Worm (Caenorhabditis elegans): Measurements from ENCODE around the gene F21F8.5.

Gene F21F8.5

ce11 chrV:8269878-8270277, 3.7 kb upstream of the F21F8.5 start (continued):
- TF ChIP-seq tbp1 (GFP tag; optimal IDR thresholded peaks at IDR 0.05), result peak; percentile 9
- no peak for TF ChIP-seq nhr-120 (GFP tag; IDR thresholded peaks at IDR 0.05)
- peak; percentile 19 for TF ChIP-seq ztf-22 (GFP tag; optimal IDR thresholded peaks at IDR 0.05)
- no peak for TF ChIP-seq sea-2 (GFP tag; IDR thresholded peaks at IDR 0.05)
- TF ChIP-seq bed-1 (GFP tag; IDR thresholded peaks at IDR 0.05), result no peak
- no peak for TF ChIP-seq cebp-1 (GFP tag; IDR thresholded peaks at IDR 0.05)
- peak; percentile 16 for TF ChIP-seq cebp-1 (tag; optimal IDR thresholded peaks at IDR 0.05)
- TF ChIP-seq tlf-1 (GFP tag; optimal IDR thresholded peaks at IDR 0.05), result no peak
- TF ChIP-seq die-1 (tag; optimal IDR thresholded peaks at IDR 0.05), result no peak
- TF ChIP-seq hsf-1 (GFP tag; IDR thresholded peaks at IDR 0.05), result no peak
- TF ChIP-seq snpc-3.4 (tag; optimal IDR thresholded peaks at IDR 0.05), result no peak
- TF ChIP-seq B0336.3 (GFP tag; IDR thresholded peaks at IDR 0.05), result 0 out of 2 replicates have a peak, but pooled peaks have one; percentile 26
- no peak for TF ChIP-seq Y95B8A.8 (GFP tag; IDR thresholded peaks at IDR 0.05)
- peak; percentile 35 for TF ChIP-seq ets-4 (GFP tag; optimal IDR thresholded peaks at IDR 0.05)
- TF ChIP-seq Y67H2A.10 (GFP tag; conservative IDR thresholded peaks at IDR 0.05), result no peak
- TF ChIP-seq akir-1 (GFP tag; optimal IDR thresholded peaks at IDR 0.05), result no peak
- TF ChIP-seq tbx-9 (tag; optimal IDR thresholded peaks at IDR 0.05; ENCODE audit: borderline replicate concordance), result no peak
- no peak for TF ChIP-seq rec-8 (tag; optimal IDR thresholded peaks at IDR 0.05)
- no peak for TF ChIP-seq ekl-4 (GFP tag; IDR thresholded peaks at IDR 0.05)
- no peak for TF ChIP-seq F10E7.11 (tag; optimal IDR thresholded peaks at IDR 0.05)
- TF ChIP-seq nhr-27 (tag; optimal IDR thresholded peaks at IDR 0.05), result no peak
- TF ChIP-seq repo-1 (tag; optimal IDR thresholded peaks at IDR 0.05), result no peak
- TF ChIP-seq B0035.1 (tag; optimal IDR thresholded peaks at IDR 0.05), result no peak
- peak; percentile 5 for TF ChIP-seq nhr-90 (tag; optimal IDR thresholded peaks at IDR 0.05)
- no peak for TF ChIP-seq ceh-27 (GFP tag; optimal IDR thresholded peaks at IDR 0.05)
- no peak for TF ChIP-seq ztf-6 (GFP tag; IDR thresholded peaks at IDR 0.05)
- TF ChIP-seq Y79H2A.3 (GFP tag; conservative IDR thresholded peaks at IDR 0.05), result no peak
- TF ChIP-seq madf-8 (GFP tag; conservative IDR thresholded peaks at IDR 0.05), result no peak

ce11 chrV:8268902-8269301, 2.8 kb upstream of the F21F8.5 start, which contains the start of the genes asp-6 and asp-12:
TSS of gene asp-6 (minus strand) at chrV:8268937.
TSS of gene asp-12 (plus strand) at chrV:8269210.
- peak; percentile 80 for TF ChIP-seq nhr-80 (tag; optimal IDR thresholded peaks at IDR 0.05)
- no peak for TF ChIP-seq lsl-1 (GFP tag; optimal IDR thresholded peaks at IDR 0.05)

- TF ChIP-seq bed-1 (GFP tag; IDR thresholded peaks at IDR 0.05) (no peak), B0336.3 (GFP tag; IDR thresholded peaks at IDR 0.05) (peak; percentile 16; the same call in 1 of the 2 replicates), xnd-1 (tag; optimal IDR thresholded peaks at IDR 0.05) (no peak), let-607 (tag; optimal IDR thresholded peaks at IDR 0.05) (peak in 1 of 2 experiments; percentile 13), ekl-4 (GFP tag; IDR thresholded peaks at IDR 0.05) (0 out of 2 replicates have a peak, but pooled peaks have one; percentile 21), ztf-22 (GFP tag; optimal IDR thresholded peaks at IDR 0.05) (no peak), attf-5 (GFP tag; optimal IDR thresholded peaks at IDR 0.05) (no peak), snpc-4 (GFP tag; optimal IDR thresholded peaks at IDR 0.05) (no peak), snpc-4 (tag; optimal IDR thresholded peaks at IDR 0.05) (peak in 1 of 4 experiments; percentile 5), sptf-2 (GFP tag; optimal IDR thresholded peaks at IDR 0.05) (no peak), nfyb-1 (GFP tag; IDR thresholded peaks at IDR 0.05) (0 out of 2 replicates have a peak, but pooled peaks have one; percentile 24), lsl-1 (GFP tag; optimal IDR thresholded peaks at IDR 0.05) (no peak), B0019.2 (GFP tag; conservative IDR thresholded peaks at IDR 0.05) (no peak), hlh-26 (GFP tag; conservative IDR thresholded peaks at IDR 0.05) (no peak), Y53G8AR.9 (GFP tag; conservative IDR thresholded peaks at IDR 0.05) (peak; percentile 69), lin-54 (GFP tag; optimal IDR thresholded peaks at IDR 0.05) (no peak), F52B5.7 (tag; optimal IDR thresholded peaks at IDR 0.05) (no peak), tlf-1 (GFP tag; optimal IDR thresholded peaks at IDR 0.05) (peak; percentile 2), nhr-80 (tag; optimal IDR thresholded peaks at IDR 0.05) (peak; percentile 71), mxl-1 (tag; optimal IDR thresholded peaks at IDR 0.05) (no peak), nhr-179 (tag; optimal IDR thresholded peaks at IDR 0.05) (no peak), dpff-1 (tag; optimal IDR thresholded peaks at IDR 0.05) (no peak), tbp1 (GFP tag; optimal IDR thresholded peaks at IDR 0.05) (peak; percentile 7)
Measured at ce11 chrV:8267275-8267674, 1.1 kb upstream of the F21F8.5 start.

Measured in whole organism, young adult.